Worm (Caenorhabditis elegans) whole organism, mixed stage, embryonic: ENCODE data around the gene R07B7.10.

ENCODE experiments used
- elt-3 ChIP-seq: fragments of 150-350 bp; optimal IDR thresholded peaks from 2 replicates; lab custom pipeline; 2014; ENCODE audit warnings: missing biosample characterization, missing genetic modification characterization
- lsy-2 ChIP-seq: fragments of 150-350 bp; optimal IDR thresholded peaks from 2 replicates; lab custom pipeline; 2014; ENCODE audit warnings: missing biosample characterization, missing genetic modification characterization
- mab-5 ChIP-seq: fragments of 150-350 bp; optimal IDR thresholded peaks from 2 replicates; lab custom pipeline; 2014; ENCODE audit warnings: missing biosample characterization, missing genetic modification characterization
- nhr-237 ChIP-seq: fragments of 150-350 bp; optimal IDR thresholded peaks from 2 replicates; lab custom pipeline; 2014; ENCODE audit warnings: missing biosample characterization, missing genetic modification characterization
- nhr-76 ChIP-seq: sonication (generic microtip); optimal IDR thresholded peaks from 2 replicates; lab custom pipeline; 2017; ENCODE audit warnings: missing biosample characterization, missing genetic modification characterization
- sptf-1 ChIP-seq: sonication (generic microtip); optimal IDR thresholded peaks from 2 replicates; lab custom pipeline; 2017; ENCODE audit warnings: mild to moderate bottlenecking, missing genetic modification characterization, moderate library complexity, missing compliant biosample characterization

DNA sequence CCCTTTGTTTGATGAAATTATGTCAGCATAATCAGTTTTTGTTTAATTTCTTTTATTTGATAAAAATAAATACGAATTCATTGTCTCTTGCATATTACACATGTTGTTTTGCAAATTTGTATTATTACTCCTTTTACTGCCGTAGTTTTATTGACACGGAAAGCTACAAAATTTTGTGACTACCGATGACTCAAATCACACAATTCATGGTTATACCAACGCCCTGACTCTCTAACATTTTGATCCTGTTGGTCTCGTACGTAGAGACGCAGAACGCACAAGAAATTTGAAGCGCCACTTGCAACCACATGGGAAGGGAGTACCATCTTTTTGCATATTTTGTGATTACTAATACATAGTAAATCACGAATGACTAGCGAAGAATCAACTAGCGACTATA lies 12.8 kb downstream of the R07B7.10 start, which contains the start of gene nhr-207:
- TF ChIP-seq nhr-237 (tag; lab: Kevin White, UChicago) (no peak), elt-3 (tag; lab: Kevin White, UChicago) (no peak), lsy-2 (tag; lab: Kevin White, UChicago) (no peak), sptf-1 (no peak), mab-5 (tag; lab: Kevin White, UChicago) (no peak), nhr-76 (tag; lab: Kevin White, UChicago) (no peak)
